Fruit fly (Drosophila melanogaster): Measurements from ENCODE around the gene Det.

Det gene

DNA sequence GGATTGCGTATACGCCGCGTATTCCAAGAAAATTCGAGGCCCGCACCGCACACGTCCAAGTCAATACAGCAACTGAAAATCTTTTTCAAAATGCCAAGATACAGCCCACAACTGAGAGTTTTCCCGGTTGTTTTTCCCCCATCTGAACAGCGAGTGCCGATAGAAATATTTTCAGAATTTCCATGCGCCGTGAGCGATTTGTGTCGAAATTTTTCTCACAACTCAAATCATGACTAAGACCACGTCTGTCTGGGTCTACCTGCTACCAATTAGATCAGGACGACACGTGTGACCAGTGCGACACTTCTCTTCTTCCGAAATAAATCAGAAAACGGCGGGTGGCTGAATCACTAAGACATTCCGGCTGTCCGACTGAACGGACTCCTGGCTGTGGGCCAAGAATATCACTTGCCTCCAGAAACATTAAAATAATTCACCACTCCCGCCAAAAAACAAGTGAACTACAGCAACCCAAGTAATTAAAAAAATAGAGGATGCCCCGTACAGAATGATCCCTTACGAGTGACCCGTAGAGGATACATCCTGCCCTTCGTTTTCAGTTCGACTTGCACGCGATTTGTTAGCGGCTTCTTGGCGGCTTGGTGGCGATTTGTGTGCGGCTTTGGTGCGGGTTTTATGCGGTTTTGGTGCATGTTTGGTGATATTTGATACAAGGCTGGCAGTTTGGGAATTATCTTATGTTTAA lies 24.0 kb upstream of the Det start, which contains the start of gene cher:
TSS of gene cher (minus strand) at position 51 of the 706 bp plus-strand sequence.
- no peak for TF ChIP-seq CG12768 (GFP tag; optimal IDR thresholded peaks at IDR 0.05)
- TF ChIP-seq bab1 (GFP tag; optimal IDR thresholded peaks at IDR 0.05), result no peak
- TF ChIP-seq CG11617 (GFP tag; optimal IDR thresholded peaks at IDR 0.05), result no peak
- TF ChIP-seq CG1620 (GFP tag; optimal IDR thresholded peaks at IDR 0.05), result no peak
- TF ChIP-seq CG33017 (tag; optimal IDR thresholded peaks at IDR 0.05), result no peak
- TF ChIP-seq Hr96 (GFP tag; optimal IDR thresholded peaks at IDR 0.05), result no peak
- TF ChIP-seq tj (GFP tag; optimal IDR thresholded peaks at IDR 0.05), result no peak
- TF ChIP-seq ovo (GFP tag; optimal IDR thresholded peaks at IDR 0.05), result no peak
- TF ChIP-seq toe (GFP tag; optimal IDR thresholded peaks at IDR 0.05), result no peak
- no peak for TF ChIP-seq Clk (GFP tag; optimal IDR thresholded peaks at IDR 0.05)
- TF ChIP-seq CG5204 (GFP tag; optimal IDR thresholded peaks at IDR 0.05), result no peak
- no peak for TF ChIP-seq Mnt (GFP tag; optimal IDR thresholded peaks at IDR 0.05)
- TF ChIP-seq pad (GFP tag; optimal IDR thresholded peaks at IDR 0.05), result no peak
- TF ChIP-seq CG7101 (tag; optimal IDR thresholded peaks at IDR 0.05), result no peak
- TF ChIP-seq cnc (optimal IDR thresholded peaks at IDR 0.05), result no peak
- no peak for TF ChIP-seq kay (GFP tag; ENCODE audit: borderline replicate concordance)
- no peak for TF ChIP-seq CG7045 (GFP tag; optimal IDR thresholded peaks at IDR 0.05)
- TF ChIP-seq CG14711 (tag; optimal IDR thresholded peaks at IDR 0.05), result no peak

DNA sequence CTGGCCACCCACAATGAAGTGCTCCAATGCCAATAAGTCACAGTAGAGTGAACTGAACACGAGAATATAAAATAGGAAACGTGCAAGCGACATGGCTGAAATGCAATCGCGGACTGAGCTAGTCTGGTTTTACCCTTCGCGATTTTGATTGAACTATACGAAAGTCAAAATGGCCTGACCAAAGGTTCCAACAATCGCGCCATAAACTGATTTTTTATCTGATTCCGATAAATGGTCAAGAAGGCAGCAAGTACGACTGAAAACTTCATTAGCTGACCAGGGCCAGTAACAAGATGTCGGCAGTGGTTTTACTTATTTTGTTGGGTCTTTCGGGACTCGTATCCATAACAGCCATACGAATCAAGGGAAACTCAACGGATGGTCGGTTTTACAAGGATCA lies 22.6 kb upstream of the Det start, which contains the start of the genes CG17477 and CG31269:
TSS of gene CG17477 (minus strand) at position 101 of the 400 bp plus-strand sequence.
TSS of gene CG31269 (plus strand) at position 289 of the 400 bp plus-strand sequence.
- TF ChIP-seq Clk (GFP tag; optimal IDR thresholded peaks at IDR 0.05) (no peak), Crg-1 (GFP tag; optimal IDR thresholded peaks at IDR 0.05) (no peak), bab1 (GFP tag; optimal IDR thresholded peaks at IDR 0.05) (no peak), CG7101 (tag; optimal IDR thresholded peaks at IDR 0.05) (no peak), CG12768 (GFP tag; optimal IDR thresholded peaks at IDR 0.05) (no peak), pad (GFP tag; optimal IDR thresholded peaks at IDR 0.05) (no peak), cic (GFP tag; optimal IDR thresholded peaks at IDR 0.05) (no peak), CG11617 (GFP tag; optimal IDR thresholded peaks at IDR 0.05) (no peak), CG1620 (GFP tag; optimal IDR thresholded peaks at IDR 0.05) (no peak), CG33017 (tag; optimal IDR thresholded peaks at IDR 0.05) (no peak), kay (GFP tag; ENCODE audit: borderline replicate concordance) (no peak), tj (GFP tag; optimal IDR thresholded peaks at IDR 0.05) (no peak), CG5204 (GFP tag; optimal IDR thresholded peaks at IDR 0.05) (no peak), CG7045 (GFP tag; optimal IDR thresholded peaks at IDR 0.05) (no peak), toe (GFP tag; optimal IDR thresholded peaks at IDR 0.05) (no peak), ovo (GFP tag; optimal IDR thresholded peaks at IDR 0.05) (no peak), Mnt (GFP tag; optimal IDR thresholded peaks at IDR 0.05) (no peak), cnc (optimal IDR thresholded peaks at IDR 0.05) (no peak), CG14711 (tag; optimal IDR thresholded peaks at IDR 0.05) (no peak), Hr96 (GFP tag; optimal IDR thresholded peaks at IDR 0.05) (no peak)

DNA sequence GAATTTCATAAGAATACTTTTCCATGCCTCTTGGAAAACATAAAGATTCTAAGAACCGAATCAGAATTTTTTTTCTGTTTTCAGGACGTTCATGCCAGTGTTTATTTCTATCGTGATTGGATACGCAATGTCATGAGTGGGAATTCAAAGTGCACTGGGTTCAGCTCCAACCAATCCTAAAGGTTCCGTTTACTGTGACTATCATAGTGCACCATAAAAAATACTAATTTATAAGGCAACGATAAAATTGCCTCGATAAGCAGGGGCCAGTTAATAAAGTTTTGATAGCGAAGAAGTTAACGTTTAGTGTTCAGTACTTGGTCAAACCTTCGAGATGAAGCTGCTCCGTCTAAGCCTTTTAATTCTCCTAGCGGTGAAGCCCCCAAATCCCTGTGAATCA lies 21.6 kb upstream of the Det start, which contains the start of gene CG31265:
TSS of gene CG31265 (plus strand) at position 301 of the 400 bp plus-strand sequence.
- TF ChIP-seq CG1620 (GFP tag; optimal IDR thresholded peaks at IDR 0.05), result no peak
- TF ChIP-seq cic (GFP tag; optimal IDR thresholded peaks at IDR 0.05), result no peak
- TF ChIP-seq CG7101 (tag; optimal IDR thresholded peaks at IDR 0.05), result no peak
- no peak for TF ChIP-seq toe (GFP tag; optimal IDR thresholded peaks at IDR 0.05)
- TF ChIP-seq CG12768 (GFP tag; optimal IDR thresholded peaks at IDR 0.05), result no peak
- TF ChIP-seq cnc (optimal IDR thresholded peaks at IDR 0.05), result no peak
- TF ChIP-seq Clk (GFP tag; optimal IDR thresholded peaks at IDR 0.05), result no peak
- no peak for TF ChIP-seq CG11617 (GFP tag; optimal IDR thresholded peaks at IDR 0.05)
- no peak for TF ChIP-seq pad (GFP tag; optimal IDR thresholded peaks at IDR 0.05)

DNA sequence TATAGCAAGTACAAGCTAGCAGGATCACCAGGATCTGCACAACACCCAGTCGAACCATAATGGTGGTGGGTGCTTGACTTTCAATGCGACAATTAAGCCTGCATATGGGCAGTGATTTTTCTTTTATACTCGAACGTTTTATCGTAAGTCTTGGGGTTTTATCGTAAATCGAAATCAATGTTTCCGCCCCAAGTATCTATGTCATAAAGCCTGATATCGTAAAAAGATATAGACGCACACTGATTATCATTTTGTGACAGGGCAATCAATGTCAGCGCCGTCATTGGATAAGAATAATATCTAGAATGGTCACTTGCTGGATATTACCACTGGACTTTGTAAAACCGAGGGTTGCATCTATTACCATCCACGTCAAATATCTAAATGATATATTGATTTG lies 19.1 kb upstream of the Det start, which contains the start of gene CG17475:
TSS of gene CG17475 (minus strand) at position 101 of the 400 bp plus-strand sequence.
- TF ChIP-seq bab1 (GFP tag; optimal IDR thresholded peaks at IDR 0.05) (no peak), pad (GFP tag; optimal IDR thresholded peaks at IDR 0.05) (no peak), Mnt (GFP tag; optimal IDR thresholded peaks at IDR 0.05) (no peak), ovo (GFP tag; optimal IDR thresholded peaks at IDR 0.05) (no peak), CG11617 (GFP tag; optimal IDR thresholded peaks at IDR 0.05) (no peak), toe (GFP tag; optimal IDR thresholded peaks at IDR 0.05) (no peak), cic (GFP tag; optimal IDR thresholded peaks at IDR 0.05) (no peak), CG33017 (tag; optimal IDR thresholded peaks at IDR 0.05) (no peak), Crg-1 (GFP tag; optimal IDR thresholded peaks at IDR 0.05) (no peak), kay (GFP tag; ENCODE audit: borderline replicate concordance) (no peak), CG12768 (GFP tag; optimal IDR thresholded peaks at IDR 0.05) (no peak)

DNA sequence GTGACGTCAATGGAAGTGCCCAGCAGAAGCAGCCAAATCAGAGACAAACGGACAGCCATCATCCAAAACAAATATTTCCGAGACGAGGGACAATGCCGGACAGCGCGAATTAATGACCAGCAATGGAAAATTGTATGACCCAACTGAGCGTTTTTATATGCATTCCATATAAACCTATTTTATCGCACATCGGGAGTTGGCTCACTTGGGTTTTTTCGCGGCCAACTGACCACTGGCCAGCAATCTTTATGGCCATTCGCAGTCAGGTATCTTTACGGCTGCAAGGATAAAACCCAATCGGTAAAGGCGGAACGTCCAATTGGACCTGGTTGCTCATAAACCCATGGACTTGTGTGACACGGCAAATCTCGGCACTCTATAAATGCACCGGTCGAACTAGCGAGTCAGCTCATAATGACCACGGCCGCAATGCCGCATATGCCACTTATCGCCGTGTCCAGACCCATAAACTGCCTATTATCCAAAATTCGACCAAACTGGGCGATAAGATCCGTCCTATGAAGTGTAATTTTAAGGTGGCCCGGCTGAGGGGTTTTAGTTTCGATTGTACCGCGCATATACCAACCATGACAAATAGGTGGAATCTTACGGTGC lies 17.3 kb upstream of the Det start, which contains the start of the genes CG4053 and CG31266:
TSS of gene CG4053 (minus strand) at position 101 of the 615 bp plus-strand sequence.
TSS of gene CG31266 (plus strand) at position 565 of the 615 bp plus-strand sequence.
- no peak for TF ChIP-seq CG7101 (tag; optimal IDR thresholded peaks at IDR 0.05)
- TF ChIP-seq toe (GFP tag; optimal IDR thresholded peaks at IDR 0.05), result no peak

DNA sequence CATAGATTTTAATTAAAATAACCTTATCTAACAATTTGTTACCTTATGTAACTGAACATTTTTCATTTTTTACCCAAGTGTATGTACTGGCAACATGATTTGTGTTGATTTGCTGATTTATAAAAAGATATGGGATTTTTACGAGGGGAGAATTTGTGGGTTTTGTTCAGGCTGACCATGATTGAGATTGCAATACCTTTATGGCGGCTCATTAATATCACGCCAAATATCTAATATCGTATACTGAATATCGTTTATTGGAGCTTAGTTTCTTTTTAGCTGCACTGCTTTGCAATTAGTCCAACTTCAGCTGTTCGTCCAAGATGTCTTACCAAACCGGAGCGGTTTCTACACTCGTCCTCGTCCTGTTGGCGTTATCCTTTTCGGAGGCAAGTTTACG lies 15.6 kb upstream of the Det start, which contains the start of gene CG31267:
TSS of gene CG31267 (plus strand) at position 301 of the 400 bp plus-strand sequence.
- no peak for TF ChIP-seq CG7045 (GFP tag; optimal IDR thresholded peaks at IDR 0.05)
- no peak for TF ChIP-seq cnc (optimal IDR thresholded peaks at IDR 0.05)
- TF ChIP-seq pad (GFP tag; optimal IDR thresholded peaks at IDR 0.05), result no peak
- TF ChIP-seq bab1 (GFP tag; optimal IDR thresholded peaks at IDR 0.05), result no peak
- TF ChIP-seq CG11617 (GFP tag; optimal IDR thresholded peaks at IDR 0.05), result no peak
- TF ChIP-seq CG14711 (tag; optimal IDR thresholded peaks at IDR 0.05), result no peak
- TF ChIP-seq Crg-1 (GFP tag; optimal IDR thresholded peaks at IDR 0.05), result no peak
- no peak for TF ChIP-seq CG1620 (GFP tag; optimal IDR thresholded peaks at IDR 0.05)
- no peak for TF ChIP-seq tj (GFP tag; optimal IDR thresholded peaks at IDR 0.05)
- no peak for TF ChIP-seq kay (GFP tag; ENCODE audit: borderline replicate concordance)
- TF ChIP-seq toe (GFP tag; optimal IDR thresholded peaks at IDR 0.05), result no peak
- TF ChIP-seq Clk (GFP tag; optimal IDR thresholded peaks at IDR 0.05), result no peak
- TF ChIP-seq CG7101 (tag; optimal IDR thresholded peaks at IDR 0.05), result no peak
- TF ChIP-seq ovo (GFP tag; optimal IDR thresholded peaks at IDR 0.05), result no peak
- no peak for TF ChIP-seq CG12768 (GFP tag; optimal IDR thresholded peaks at IDR 0.05)
- no peak for TF ChIP-seq CG33017 (tag; optimal IDR thresholded peaks at IDR 0.05)
- TF ChIP-seq cic (GFP tag; optimal IDR thresholded peaks at IDR 0.05), result no peak
- no peak for TF ChIP-seq CG5204 (GFP tag; optimal IDR thresholded peaks at IDR 0.05)
